Worm (Caenorhabditis elegans) whole organism, late embryonic: ENCODE results near the gene R07E5.19.

Experiments
- C08G9.2 ChIP-seq: sonication (generic microtip); optimal IDR thresholded peaks from 2 replicates; lab custom pipeline; 2016; ENCODE audit warnings: mild to moderate bottlenecking, missing genetic modification characterization, moderate library complexity, missing compliant biosample characterization
- C38D4.7 ChIP-seq: fragments of 200-800 bp; sonication (Bioruptor generic); optimal IDR thresholded peaks from 2 replicates; lab custom pipeline; 2018; ENCODE audit warnings: mild to moderate bottlenecking, missing genetic modification characterization, moderate library complexity, missing compliant biosample characterization
- K02D7.2 ChIP-seq: sonication (generic microtip); optimal IDR thresholded peaks from 2 replicates; lab custom pipeline; 2017; ENCODE audit warnings: mild to moderate bottlenecking, missing genetic modification characterization, missing compliant biosample characterization
- T23F11.4 ChIP-seq: fragments of 200-800 bp; sonication (Bioruptor generic); optimal IDR thresholded peaks from 2 replicates; lab custom pipeline; 2018; ENCODE audit warnings: mild to moderate bottlenecking, missing genetic modification characterization, missing compliant biosample characterization
- Y22D7AL.16 ChIP-seq: sonication (generic microtip); optimal IDR thresholded peaks from 2 replicates; lab custom pipeline; 2016; ENCODE audit warnings: missing genetic modification characterization, missing compliant biosample characterization
- ceh-14 ChIP-seq: sonication (generic microtip); optimal IDR thresholded peaks from 2 replicates; lab custom pipeline; 2016; ENCODE audit warnings: missing genotype, missing genetic modification characterization, missing compliant biosample characterization
- ceh-19 ChIP-seq: fragments of 200-800 bp; sonication (Bioruptor generic); optimal IDR thresholded peaks from 2 replicates; lab custom pipeline; 2018; ENCODE audit warnings: mild to moderate bottlenecking, missing genetic modification characterization, missing compliant biosample characterization
- ceh-2 ChIP-seq: sonication (generic microtip); optimal IDR thresholded peaks from 2 replicates; lab custom pipeline; 2016; ENCODE audit warnings: missing genotype, missing genetic modification characterization, missing compliant biosample characterization
- ceh-24 ChIP-seq: sonication (generic microtip); optimal IDR thresholded peaks from 2 replicates; lab custom pipeline; 2016; ENCODE audit warnings: mild to moderate bottlenecking, missing genetic modification characterization, missing compliant biosample characterization
- ceh-34 ChIP-seq: sonication (generic microtip); optimal IDR thresholded peaks from 2 replicates; lab custom pipeline; 2016; ENCODE audit warnings: mild to moderate bottlenecking, missing genetic modification characterization, missing compliant biosample characterization
- ceh-45 ChIP-seq: fragments of 200-800 bp; sonication (Bioruptor generic); IDR thresholded peaks from 2 replicates; pipeline ENCODE4 v1.3.6; 2022; ENCODE audit warnings: missing genetic modification reagents, missing genetic modification characterization, missing compliant biosample characterization
- ceh-48 ChIP-seq: sonication (generic microtip); optimal IDR thresholded peaks from 2 replicates; lab custom pipeline; 2016; ENCODE audit warnings: missing genetic modification characterization, inconsistent platforms, missing compliant biosample characterization
- ceh-6 ChIP-seq: fragments of 200-800 bp; sonication (Bioruptor generic); optimal IDR thresholded peaks from 2 replicates; lab custom pipeline; 2018; ENCODE audit warnings: mild to moderate bottlenecking, missing genetic modification characterization, missing compliant biosample characterization
- che-1 ChIP-seq: sonication (generic microtip); optimal IDR thresholded peaks from 2 replicates; lab custom pipeline; 2016; ENCODE audit warnings: mild to moderate bottlenecking, missing genetic modification characterization, missing compliant biosample characterization
- dmd-4 ChIP-seq: sonication (generic microtip); optimal IDR thresholded peaks from 2 replicates; lab custom pipeline; 2016; ENCODE audit warnings: borderline replicate concordance, missing genetic modification characterization, missing compliant biosample characterization
- elt-2 ChIP-seq: sonication (generic microtip); optimal IDR thresholded peaks from 2 replicates; lab custom pipeline; 2016; ENCODE audit warnings: missing genetic modification reagents, missing genetic modification characterization, missing compliant biosample characterization
- fax-1 ChIP-seq: sonication (generic microtip); optimal IDR thresholded peaks from 2 replicates; lab custom pipeline; 2016; ENCODE audit warnings: missing genotype, missing genetic modification characterization, missing compliant biosample characterization
- fkh-6 ChIP-seq: sonication (generic microtip); optimal IDR thresholded peaks from 2 replicates; lab custom pipeline; 2016; ENCODE audit warnings: missing genetic modification characterization, missing compliant biosample characterization
- hlh-13 ChIP-seq: fragments of 200-800 bp; sonication (Bioruptor generic); optimal IDR thresholded peaks from 2 replicates; lab custom pipeline; 2018; ENCODE audit warnings: mild to moderate bottlenecking, missing genetic modification characterization, missing compliant biosample characterization
- hlh-15 ChIP-seq: sonication (generic microtip); optimal IDR thresholded peaks from 2 replicates; lab custom pipeline; 2016; ENCODE audit warnings: missing genetic modification characterization, missing compliant biosample characterization
- hlh-6 ChIP-seq: sonication (generic microtip); optimal IDR thresholded peaks from 2 replicates; lab custom pipeline; 2016; ENCODE audit warnings: missing genotype, missing genetic modification characterization, missing compliant biosample characterization
- lin-11 ChIP-seq: fragments of 200-800 bp; sonication (Bioruptor generic); optimal IDR thresholded peaks from 2 replicates; lab custom pipeline; 2018; ENCODE audit warnings: mild to moderate bottlenecking, missing genetic modification characterization, missing compliant biosample characterization
- madf-2 ChIP-seq: sonication (generic microtip); optimal IDR thresholded peaks from 2 replicates; lab custom pipeline; 2017; ENCODE audit warnings: missing genetic modification characterization, missing compliant biosample characterization
- nhr-232 ChIP-seq: sonication (generic microtip); optimal IDR thresholded peaks from 2 replicates; lab custom pipeline; 2016; ENCODE audit warnings: missing genetic modification characterization, missing compliant biosample characterization
- npax-4 ChIP-seq: sonication (generic microtip); optimal IDR thresholded peaks from 2 replicates; lab custom pipeline; 2016; ENCODE audit warnings: missing genetic modification characterization, missing compliant biosample characterization
- pat-9 ChIP-seq: fragments of 200-800 bp; sonication (Bioruptor generic); optimal IDR thresholded peaks from 2 replicates; lab custom pipeline; 2018; ENCODE audit warnings: mild to moderate bottlenecking, missing genetic modification characterization, moderate library complexity, missing compliant biosample characterization
- pha-2 ChIP-seq: sonication (generic microtip); optimal IDR thresholded peaks from 2 replicates; lab custom pipeline; 2017; ENCODE audit warnings: mild to moderate bottlenecking, missing genetic modification characterization, missing compliant biosample characterization
- ref-2 ChIP-seq: sonication (generic microtip); optimal IDR thresholded peaks from 2 replicates; lab custom pipeline; 2016; ENCODE audit warnings: missing genetic modification characterization, missing compliant biosample characterization
- sdc-2 ChIP-seq: sonication (generic microtip); optimal IDR thresholded peaks from 2 replicates; lab custom pipeline; 2016; ENCODE audit warnings: missing genotype, missing genetic modification characterization, missing compliant biosample characterization
- sox-2 ChIP-seq: fragments of 200-800 bp; sonication (Bioruptor generic); IDR thresholded peaks from 2 replicates; pipeline ENCODE4 v1.3.6; 2022; ENCODE audit warnings: missing genetic modification reagents, missing genetic modification characterization, missing compliant biosample characterization
- sox-4 ChIP-seq: sonication (generic microtip); optimal IDR thresholded peaks from 2 replicates; lab custom pipeline; 2017; ENCODE audit warnings: mild to moderate bottlenecking, missing genetic modification characterization, inconsistent platforms, missing compliant biosample characterization
- syd-9 ChIP-seq: sonication (generic microtip); optimal IDR thresholded peaks from 2 replicates; lab custom pipeline; 2016; ENCODE audit warnings: mild to moderate bottlenecking, missing genetic modification characterization, moderate library complexity, missing compliant biosample characterization
- tbx-2 ChIP-seq: sonication (generic microtip); optimal IDR thresholded peaks from 2 replicates; lab custom pipeline; 2016; ENCODE audit warnings: missing genetic modification characterization, missing compliant biosample characterization
- ttx-3 ChIP-seq: sonication (generic microtip); optimal IDR thresholded peaks from 2 replicates; lab custom pipeline; 2016; ENCODE audit warnings: missing genetic modification reagents, missing genetic modification characterization, missing compliant biosample characterization
- unc-3 ChIP-seq, 2 experiments: fragments of 200-800 bp in 1 of 2; sonication (Bioruptor generic) in 1 of 2; sonication (generic microtip) in 1 of 2; conservative IDR thresholded peaks in 1 of 2; optimal IDR thresholded peaks in 1 of 2; 2 replicates each; pipeline versions ENCODE4 v1.3.6 to Lab custom; 2016 to 2022; ENCODE audit warnings: missing compliant biosample characterization in 2 of 2, missing genetic modification characterization in 2 of 2, missing genetic modification reagents in 1 of 2
- unc-86 ChIP-seq: sonication (generic microtip); optimal IDR thresholded peaks from 2 replicates; lab custom pipeline; 2016; ENCODE audit warnings: missing genetic modification characterization, missing compliant biosample characterization
- zip-5 ChIP-seq: sonication (generic microtip); optimal IDR thresholded peaks from 2 replicates; lab custom pipeline; 2016; ENCODE audit warnings: missing genetic modification characterization, missing compliant biosample characterization
- ztf-16 ChIP-seq: sonication (generic microtip); optimal IDR thresholded peaks from 2 replicates; lab custom pipeline; 2017; ENCODE audit warnings: missing genetic modification characterization, missing compliant biosample characterization

R07E5.19 gene

DNA sequence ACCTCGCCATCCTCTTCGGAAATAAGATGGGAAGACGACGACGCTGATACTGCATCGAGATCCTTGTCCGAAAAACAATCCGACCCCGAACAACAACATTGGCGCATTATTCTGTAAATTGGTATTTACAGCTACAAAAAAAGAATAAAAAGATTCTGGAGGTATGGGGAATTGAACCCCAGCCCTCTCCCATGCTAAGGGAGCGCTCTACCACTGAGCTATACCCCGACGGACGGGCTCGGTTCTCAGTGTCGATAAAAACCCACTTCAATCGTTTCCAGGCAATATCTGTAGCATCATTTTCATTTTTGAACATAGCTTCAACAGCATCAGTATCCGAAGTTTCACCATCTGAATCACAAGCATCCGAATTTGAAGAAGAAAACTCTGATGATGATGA is 10.9 kb upstream of the R07E5.19 start:
- TF ChIP-seq T23F11.4 (GFP tag; lab: Kevin White, UChicago), result peak; percentile 56
- peak; percentile 40; the same call in 1 of the 2 replicates for TF ChIP-seq unc-3 (GFP tag; conservative IDR thresholded peaks at IDR 0.05; lab: Robert Waterston, UW)
- no peak for TF ChIP-seq unc-3 (tag; optimal IDR thresholded peaks at IDR 0.05; lab: Kevin White, UChicago)
- peak; percentile 14 for TF ChIP-seq Y22D7AL.16 (tag; lab: Kevin White, UChicago)
- TF ChIP-seq ceh-45, result 0 out of 2 replicates have a peak, but pooled peaks have one; percentile 42
- TF ChIP-seq sox-4 (tag; lab: Kevin White, UChicago), result peak; percentile 8
- no peak for TF ChIP-seq ceh-34 (tag; lab: Kevin White, UChicago)
- TF ChIP-seq C38D4.7, result peak; percentile 15
- TF ChIP-seq hlh-13, result no peak
- TF ChIP-seq ceh-48 (tag; lab: Kevin White, UChicago), result no peak
- TF ChIP-seq C08G9.2 (tag; lab: Kevin White, UChicago), result peak; percentile 10

ce11 chrIII:4426711-4427218 is 8.9 kb upstream of the R07E5.19 start:
- TF ChIP-seq Y22D7AL.16 (tag; lab: Kevin White, UChicago) (peak; percentile 35), ceh-34 (tag; lab: Kevin White, UChicago) (peak; percentile 32), ceh-24 (tag; lab: Kevin White, UChicago) (peak; percentile 40), K02D7.2 (tag; lab: Kevin White, UChicago) (peak; percentile 58), ceh-6 (peak; percentile 42), unc-86 (peak; percentile 49), syd-9 (peak; percentile 22), madf-2 (tag; lab: Kevin White, UChicago) (peak; percentile 33), hlh-6 (tag; lab: Kevin White, UChicago) (peak; percentile 67), ref-2 (tag; lab: Kevin White, UChicago) (peak; percentile 44), ztf-16 (tag; lab: Kevin White, UChicago) (peak; percentile 17), C38D4.7 (peak; percentile 70), zip-5 (peak; percentile 40), ttx-3 (tag; lab: Kevin White, UChicago) (peak; percentile 54), ceh-14 (peak; percentile 43), ceh-2 (tag; lab: Kevin White, UChicago) (peak; percentile 63), dmd-4 (tag; lab: Kevin White, UChicago) (peak; percentile 24), che-1 (tag; lab: Kevin White, UChicago) (peak; percentile 73), lin-11 (tag; lab: Kevin White, UChicago) (peak; percentile 14), sox-4 (tag; lab: Kevin White, UChicago) (peak; percentile 59), sdc-2 (tag; lab: Kevin White, UChicago) (peak; percentile 40), ceh-19 (peak; percentile 63), unc-3 (GFP tag; conservative IDR thresholded peaks at IDR 0.05; lab: Robert Waterston, UW) (peak; percentile 80), unc-3 (tag; optimal IDR thresholded peaks at IDR 0.05; lab: Kevin White, UChicago) (peak; percentile 17), pha-2 (tag; lab: Kevin White, UChicago) (peak; percentile 64), pat-9 (tag; lab: Kevin White, UChicago) (peak; percentile 66), nhr-232 (peak; percentile 53), fkh-6 (tag; lab: Kevin White, UChicago) (peak; percentile 62), sox-2 (GFP tag; lab: Robert Waterston, UW) (peak; percentile 91), npax-4 (peak; percentile 48), fax-1 (peak; percentile 5), ceh-45 (peak; percentile 82), tbx-2 (tag; lab: Kevin White, UChicago) (peak; percentile 7), elt-2 (tag; lab: Kevin White, UChicago) (peak; percentile 57), C08G9.2 (tag; lab: Kevin White, UChicago) (peak; percentile 24), hlh-15 (tag; lab: Kevin White, UChicago) (peak; percentile 32)
